Worm (Caenorhabditis elegans): Measurements from ENCODE around the gene R09A8.2.

DNA sequence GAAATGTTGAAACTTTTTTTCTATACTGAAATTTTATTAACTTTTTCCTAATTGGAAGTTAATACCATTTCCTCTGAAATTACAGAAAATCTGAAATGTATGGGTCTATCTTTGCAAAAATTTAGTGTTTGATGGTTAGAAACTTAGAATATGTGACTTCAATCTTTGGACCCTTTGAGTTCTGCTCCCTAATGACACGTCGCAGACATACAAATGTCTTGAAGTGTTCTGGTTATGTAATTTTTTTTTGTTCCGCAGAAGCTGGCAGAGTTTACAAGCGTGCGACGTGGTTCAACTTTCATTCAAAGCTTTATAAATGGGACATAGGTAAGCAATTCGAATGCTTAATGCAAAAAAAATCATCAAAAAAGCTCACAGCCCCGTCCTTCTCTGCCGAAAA lies 18.7 kb downstream of the R09A8.2 start:
- no peak for TF ChIP-seq ces-1 (GFP tag; optimal IDR thresholded peaks at IDR 0.05)
- TF ChIP-seq snpc-4 (tag; optimal IDR thresholded peaks at IDR 0.05), result no peak
- TF ChIP-seq unc-120 (tag; optimal IDR thresholded peaks at IDR 0.05; ENCODE audit: poor library complexity, severe bottlenecking), result no peak
- no peak for TF ChIP-seq blmp-1 (tag; optimal IDR thresholded peaks at IDR 0.05)
- no peak for TF ChIP-seq nhr-12 (tag; optimal IDR thresholded peaks at IDR 0.05)
- no peak for TF ChIP-seq elt-1 (tag; optimal IDR thresholded peaks at IDR 0.05; ENCODE audit: borderline replicate concordance, insufficient read depth)
- TF ChIP-seq nhr-237 (tag; optimal IDR thresholded peaks at IDR 0.05), result no peak
- TF ChIP-seq hlh-1 (tag; optimal IDR thresholded peaks at IDR 0.05), result no peak
- no peak for TF ChIP-seq mls-2 (tag; optimal IDR thresholded peaks at IDR 0.05)
- TF ChIP-seq lin-13 (tag; optimal IDR thresholded peaks at IDR 0.05), result no peak
- TF ChIP-seq mep-1 (tag; optimal IDR thresholded peaks at IDR 0.05), result no peak
- TF ChIP-seq unc-39 (tag; optimal IDR thresholded peaks at IDR 0.05), result no peak
